Fruit fly (Drosophila melanogaster) whole organism, embryonic: ENCODE data around the gene CG31871.

Experiments used
- ATbp ChIP-seq: fragments of 200-800 bp; sonication (Bioruptor generic); optimal IDR thresholded peaks from 2 replicates; lab custom pipeline; 2017; ENCODE audit warnings: missing biosample characterization, mild to moderate bottlenecking, missing genetic modification characterization, missing genetic modification reagents
- Ada2b ChIP-seq: fragments of 200-800 bp; sonication (Bioruptor generic); IDR thresholded peaks from 2 replicates; pipeline ENCODE4 v1.3.6; 2022; ENCODE audit warnings: missing biosample characterization, missing genetic modification characterization
- CG10431 ChIP-seq: fragments of 200-800 bp; sonication (Bioruptor generic); optimal IDR thresholded peaks from 3 replicates; lab custom pipeline; 2018; ENCODE audit warnings: missing biosample characterization, mild to moderate bottlenecking, missing genetic modification characterization
- CG11085 ChIP-seq: fragments of 200-800 bp; sonication (Bioruptor generic); IDR thresholded peaks from 2 replicates; pipeline ENCODE4 v1.3.6; 2022; ENCODE audit warnings: missing biosample characterization, missing genetic modification characterization
- CG11504 ChIP-seq: fragments of 200-800 bp; sonication (Bioruptor generic); optimal IDR thresholded peaks from 3 replicates; lab custom pipeline; 2019; ENCODE audit warnings: missing biosample characterization, mild to moderate bottlenecking, missing genetic modification characterization, moderate library complexity
- CG11560 ChIP-seq: fragments of 200-800 bp; sonication (Bioruptor generic); IDR thresholded peaks from 3 replicates; pipeline ENCODE4 v1.3.6; 2022; ENCODE audit warnings: missing biosample characterization, missing genetic modification characterization
- CG12769 ChIP-seq: fragments of 200-800 bp; sonication (Bioruptor generic); optimal IDR thresholded peaks from 2 replicates; lab custom pipeline; 2019; ENCODE audit warnings: missing biosample characterization, mild to moderate bottlenecking, missing genetic modification characterization, moderate library complexity
- CG13123 ChIP-seq: fragments of 200-800 bp; sonication (Bioruptor generic); optimal IDR thresholded peaks from 2 replicates; lab custom pipeline; 2016; ENCODE audit warnings: missing biosample characterization, missing genetic modification characterization
- CG13424 ChIP-seq: fragments of 200-800 bp; sonication (Bioruptor generic); optimal IDR thresholded peaks from 2 replicates; lab custom pipeline; 2019; ENCODE audit warnings: missing biosample characterization, mild to moderate bottlenecking, missing genetic modification characterization, moderate library complexity
- CG1529 ChIP-seq: fragments of 200-800 bp; sonication (Bioruptor generic); optimal IDR thresholded peaks from 3 replicates; lab custom pipeline; 2018; ENCODE audit warnings: missing biosample characterization, missing genetic modification characterization
- CG15479 ChIP-seq: fragments of 200-800 bp; sonication (Bioruptor generic); optimal IDR thresholded peaks from 3 replicates; lab custom pipeline; 2019; ENCODE audit warnings: missing biosample characterization, mild to moderate bottlenecking, missing genetic modification characterization, moderate library complexity
- CG15696 ChIP-seq: fragments of 200-800 bp; sonication (Bioruptor generic); optimal IDR thresholded peaks from 2 replicates; lab custom pipeline; 2019; ENCODE audit warnings: missing biosample characterization, mild to moderate bottlenecking, missing genetic modification characterization, moderate library complexity
- CG16863 ChIP-seq: fragments of 200-800 bp; sonication (Bioruptor generic); optimal IDR thresholded peaks from 3 replicates; lab custom pipeline; 2016; ENCODE audit warnings: missing biosample characterization, missing genetic modification characterization
- CG17802 ChIP-seq: fragments of 200-800 bp; sonication (Bioruptor generic); optimal IDR thresholded peaks from 2 replicates; lab custom pipeline; 2018; ENCODE audit warnings: missing biosample characterization, mild to moderate bottlenecking, missing genetic modification characterization, moderate library complexity
- CG18476 ChIP-seq: fragments of 200-800 bp; sonication (Bioruptor generic); optimal IDR thresholded peaks from 2 replicates; lab custom pipeline; 2016; ENCODE audit warnings: missing biosample characterization, mild to moderate bottlenecking, missing genetic modification characterization
- CG34224 ChIP-seq: fragments of 200-800 bp; sonication (Bioruptor generic); IDR thresholded peaks from 3 replicates; pipeline ENCODE4 v1.3.6; 2022; ENCODE audit warnings: missing biosample characterization, missing genetic modification characterization; ENCODE audit not compliant: partially characterized antibody
- CG7357 ChIP-seq: fragments of 200-800 bp; sonication (Bioruptor generic); IDR thresholded peaks from 3 replicates; pipeline ENCODE4 v1.3.6; 2022; ENCODE audit warnings: missing biosample characterization, missing genetic modification characterization
- CG7745 ChIP-seq: fragments of 200-800 bp; sonication (Bioruptor generic); optimal IDR thresholded peaks from 2 replicates; lab custom pipeline; 2018; ENCODE audit warnings: missing biosample characterization, mild to moderate bottlenecking, missing genetic modification characterization, moderate library complexity
- CG7839 ChIP-seq: fragments of 200-800 bp; sonication (Bioruptor generic); optimal IDR thresholded peaks from 3 replicates; lab custom pipeline; 2018; ENCODE audit warnings: missing biosample characterization, mild to moderate bottlenecking, missing genetic modification characterization, moderate library complexity
- CG8924 ChIP-seq: fragments of 200-800 bp; optimal IDR thresholded peaks from 3 replicates; lab custom pipeline; 2019; ENCODE audit warnings: missing biosample characterization, mild to moderate bottlenecking, missing genetic modification characterization, moderate library complexity
- CG9215 ChIP-seq: fragments of 200-800 bp; sonication (Bioruptor generic); IDR thresholded peaks from 2 replicates; pipeline ENCODE4 v1.3.6; 2022; ENCODE audit warnings: missing biosample characterization, missing genetic modification characterization
- CoRest ChIP-seq: fragments of 200-800 bp; sonication (Bioruptor generic); optimal IDR thresholded peaks from 3 replicates; lab custom pipeline; 2018; ENCODE audit warnings: missing biosample characterization, mild to moderate bottlenecking, missing genetic modification characterization, moderate library complexity
- Dbx ChIP-seq: fragments of 200-800 bp; sonication (Bioruptor generic); IDR thresholded peaks from 3 replicates; pipeline ENCODE4 v1.3.6; 2022; ENCODE audit warnings: missing biosample characterization, missing genetic modification characterization
- Dll ChIP-seq: fragments of 200-800 bp; sonication (Bioruptor generic); IDR thresholded peaks from 4 replicates; pipeline ENCODE4 v1.3.6; 2022; ENCODE audit warnings: missing biosample characterization, missing genetic modification characterization; ENCODE audit not compliant: partially characterized antibody
- E2f1 ChIP-seq: fragments of 200-800 bp; sonication (Bioruptor generic); IDR thresholded peaks from 2 replicates; pipeline ENCODE4 v1.3.6; 2022; ENCODE audit warnings: missing biosample characterization, missing genetic modification characterization
- Gsc ChIP-seq: fragments of 200-800 bp; sonication (Bioruptor generic); IDR thresholded peaks from 2 replicates; pipeline ENCODE4 v1.3.6; 2022; ENCODE audit warnings: missing biosample characterization, missing genetic modification characterization
- HHEX ChIP-seq: fragments of 200-800 bp; sonication (Bioruptor generic); optimal IDR thresholded peaks from 3 replicates; lab custom pipeline; 2017; ENCODE audit warnings: missing biosample characterization, mild to moderate bottlenecking, missing genetic modification characterization, missing genetic modification reagents
- HLH54F ChIP-seq: fragments of 200-800 bp; sonication (Bioruptor generic); optimal IDR thresholded peaks from 3 replicates; lab custom pipeline; 2016; ENCODE audit warnings: missing biosample characterization, missing genetic modification characterization
- Hmr ChIP-seq: fragments of 200-800 bp; sonication (Bioruptor generic); optimal IDR thresholded peaks from 3 replicates; lab custom pipeline; 2017; ENCODE audit warnings: mild to moderate bottlenecking, missing biosample characterization, missing genetic modification reagents, missing genetic modification characterization
- Hr78 ChIP-seq, 2 experiments: fragments of 200-800 bp in 1 of 2; fragments of >200 bp in 1 of 2; sonication (Bioruptor generic) in 1 of 2; optimal IDR thresholded peaks; 2 replicates each; lab custom pipeline; 2017 to 2019; ENCODE audit warnings: missing biosample characterization in 2 of 2, missing genetic modification characterization in 2 of 2, mild to moderate bottlenecking in 1 of 2, moderate library complexity in 1 of 2
- Oli ChIP-seq: fragments of 200-800 bp; sonication (Bioruptor generic); optimal IDR thresholded peaks from 2 replicates; lab custom pipeline; 2018; ENCODE audit warnings: missing biosample characterization, mild to moderate bottlenecking, missing genetic modification characterization, moderate library complexity
- Ptx1 ChIP-seq: fragments of 200-800 bp; sonication (Bioruptor generic); IDR thresholded peaks from 2 replicates; pipeline ENCODE4 v1.3.6; 2022; ENCODE audit warnings: missing biosample characterization, missing genetic modification characterization
- btn ChIP-seq: fragments of 200-800 bp; sonication (Bioruptor generic); optimal IDR thresholded peaks from 2 replicates; lab custom pipeline; 2016; ENCODE audit warnings: missing biosample characterization, missing genetic modification characterization
- caup ChIP-seq: fragments of 200-800 bp; sonication (Bioruptor generic); optimal IDR thresholded peaks from 3 replicates; lab custom pipeline; 2017; ENCODE audit warnings: missing biosample characterization, mild to moderate bottlenecking, missing genetic modification characterization, moderate library complexity; ENCODE audit not compliant: severe bottlenecking
- dmrt11E ChIP-seq: fragments of 200-800 bp; sonication (Bioruptor generic); optimal IDR thresholded peaks from 3 replicates; lab custom pipeline; 2018; ENCODE audit warnings: missing biosample characterization, mild to moderate bottlenecking, missing genetic modification characterization, moderate library complexity
- dmrt99B ChIP-seq: fragments of 200-800 bp; sonication (Bioruptor generic); optimal IDR thresholded peaks from 2 replicates; lab custom pipeline; 2018; ENCODE audit warnings: missing biosample characterization, mild to moderate bottlenecking, missing genetic modification characterization, moderate library complexity
- gem ChIP-seq: fragments of 200-800 bp; sonication (Bioruptor generic); optimal IDR thresholded peaks from 2 replicates; lab custom pipeline; 2019; ENCODE audit warnings: missing biosample characterization, mild to moderate bottlenecking, missing genetic modification characterization, moderate library complexity
- hb ChIP-seq: fragments of 200-800 bp; sonication (Bioruptor generic); IDR thresholded peaks from 3 replicates; pipeline ENCODE4 v1.3.6; 2022; ENCODE audit warnings: missing biosample characterization, missing genetic modification characterization; ENCODE audit not compliant: partially characterized antibody
- ind ChIP-seq: fragments of 200-800 bp; sonication (Bioruptor generic); optimal IDR thresholded peaks from 3 replicates; lab custom pipeline; 2016; ENCODE audit warnings: missing biosample characterization, missing genetic modification characterization
- kah ChIP-seq: fragments of 200-800 bp; sonication (Bioruptor generic); optimal IDR thresholded peaks from 2 replicates; lab custom pipeline; 2018; ENCODE audit warnings: missing biosample characterization, mild to moderate bottlenecking, missing genetic modification characterization
- prd ChIP-seq, 3 experiments: fragments of >200 bp in 2 of 3; fragments of 200-800 bp in 1 of 3; sonication (Bioruptor generic) in 1 of 3; optimal IDR thresholded peaks in 2 of 3; IDR thresholded peaks in 1 of 3; 2 replicates in 2 of 3; 3 replicates in 1 of 3; pipeline versions ENCODE4 v1.3.6 to Lab custom; 2017 to 2022; ENCODE audit warnings: missing biosample characterization in 1 of 3, missing genetic modification characterization in 1 of 3
- run ChIP-seq: fragments of 200-800 bp; sonication (Bioruptor generic); optimal IDR thresholded peaks from 3 replicates; lab custom pipeline; 2018; ENCODE audit warnings: missing biosample characterization, mild to moderate bottlenecking, missing genetic modification characterization
- sens ChIP-seq: fragments of 200-800 bp; sonication (Bioruptor generic); peaks from one replicate; lab custom pipeline; 2016; ENCODE audit warnings: missing biosample characterization, missing genetic modification characterization
- so ChIP-seq: fragments of 200-800 bp; sonication (Bioruptor generic); IDR thresholded peaks from 3 replicates; pipeline ENCODE4 v1.3.6; 2022; ENCODE audit warnings: missing biosample characterization, missing genetic modification characterization
- tna ChIP-seq: fragments of 200-800 bp; sonication (Bioruptor generic); IDR thresholded peaks from 2 replicates; pipeline ENCODE4 v1.3.6; 2022; ENCODE audit warnings: missing biosample characterization, missing genetic modification characterization; ENCODE audit not compliant: partially characterized antibody
- trem ChIP-seq: fragments of 200-800 bp; optimal IDR thresholded peaks from 3 replicates; lab custom pipeline; 2019; ENCODE audit warnings: missing biosample characterization, mild to moderate bottlenecking, missing genetic modification characterization, moderate library complexity
- zfh1 ChIP-seq: fragments of 200-800 bp; sonication (Bioruptor generic); IDR thresholded peaks from 3 replicates; pipeline ENCODE4 v1.3.6; 2022; ENCODE audit warnings: missing biosample characterization, missing genetic modification characterization
- zfh2 ChIP-seq: fragments of 200-800 bp; sonication (Bioruptor generic); optimal IDR thresholded peaks from 2 replicates; lab custom pipeline; 2016; ENCODE audit warnings: missing biosample characterization, missing genetic modification characterization

CG31871 gene

dm6 chr2L:10615889-10616288, 46.0 kb upstream of the CG31871 start (continued):
- TF ChIP-seq tna (GFP tag; lab: Robert Waterston, UW) (no peak), run (tag; lab: Kevin White, UChicago) (no peak), CG15696 (no peak), CG12769 (no peak), CoRest (tag; lab: Kevin White, UChicago) (peak; percentile 1), CG13424 (tag; lab: Kevin White, UChicago) (peak; percentile 36), Ptx1 (GFP tag; lab: Robert Waterston, UW) (0 out of 2 replicates have a peak, but pooled peaks have one; percentile 6), CG7839 (no peak), Oli (tag; lab: Kevin White, UChicago) (peak; percentile 35), sens (GFP tag; lab: Kevin White, UChicago) (peak; percentile 38), CG15479 (GFP tag; lab: Kevin White, UChicago) (no peak), kah (GFP tag; lab: Kevin White, UChicago) (no peak), CG11504 (tag; lab: Kevin White, UChicago) (peak; percentile 5), so (GFP tag; lab: Robert Waterston, UW) (0 out of 3 replicates have a peak, but pooled peaks have one; percentile 25), dmrt99B (tag; lab: Kevin White, UChicago) (peak; percentile 41), HHEX (GFP tag; lab: Kevin White, UChicago) (no peak), CG8924 (peak; percentile 1), ATbp (GFP tag; lab: Kevin White, UChicago) (peak; percentile 7), zfh2 (GFP tag; lab: Kevin White, UChicago) (no peak), Dll (GFP tag; lab: Robert Waterston, UW) (no peak), CG11560 (tag; lab: Robert Waterston, UW) (no peak), Hmr (GFP tag; lab: Kevin White, UChicago) (peak; percentile 8), CG16863 (GFP tag; lab: Kevin White, UChicago) (no peak), gem (tag; lab: Kevin White, UChicago) (peak; percentile 34)

- TF ChIP-seq caup (GFP tag; lab: Kevin White, UChicago) (peak; percentile 43), CG18476 (GFP tag; lab: Kevin White, UChicago) (peak; percentile 59), dmrt11E (tag; lab: Kevin White, UChicago) (peak; percentile 74), CG9215 (peak; percentile 46; the same call in 1 of the 2 replicates), zfh1 (GFP tag; lab: Robert Waterston, UW) (peak; percentile 86), Hmr (GFP tag; lab: Kevin White, UChicago) (peak; percentile 44), CG34224 (no peak), prd (optimal IDR thresholded peaks at IDR 0.05; lab: Kevin White, UChicago) (no peak), prd (GFP tag; IDR thresholded peaks at IDR 0.05; lab: Robert Waterston, UW) (peak; percentile 86), Dbx (0 out of 3 replicates have a peak, but pooled peaks have one; percentile 5), HLH54F (GFP tag; lab: Kevin White, UChicago) (no peak), CG11085 (GFP tag; lab: Robert Waterston, UW) (peak; percentile 32; the same call in 1 of the 2 replicates), CG17802 (tag; lab: Kevin White, UChicago) (peak; percentile 30), ind (GFP tag; lab: Kevin White, UChicago) (peak; percentile 70), btn (GFP tag; lab: Kevin White, UChicago) (peak; percentile 63), Ada2b (GFP tag; lab: Robert Waterston, UW) (peak; percentile 69), Hr78 (GFP tag; optimal IDR thresholded peaks at IDR 0.05; lab: Kevin White, UChicago) (no peak), CG1529 (GFP tag; lab: Kevin White, UChicago) (peak; percentile 55), gem (tag; lab: Kevin White, UChicago) (peak; percentile 86), CG7745 (no peak), CG13123 (peak; percentile 35), CG10431 (GFP tag; lab: Kevin White, UChicago) (no peak), trem (tag; lab: Kevin White, UChicago) (peak; percentile 62), CG7357 (peak; percentile 57; the same call in 1 of the 3 replicates), Gsc (GFP tag; lab: Robert Waterston, UW) (peak; percentile 28; the same call in 1 of the 2 replicates), E2f1 (GFP tag; lab: Robert Waterston, UW) (peak; percentile 82), hb (no peak)
Measured at dm6 chr2L:10616767-10617166, 45.1 kb upstream of the CG31871 start.
